Fruit fly (Drosophila melanogaster): ENCODE results near the gene C3G.
A peak's percentile ranks its signal among the peaks of the same experiment; 100 is the strongest.

C3G gene

DNA sequence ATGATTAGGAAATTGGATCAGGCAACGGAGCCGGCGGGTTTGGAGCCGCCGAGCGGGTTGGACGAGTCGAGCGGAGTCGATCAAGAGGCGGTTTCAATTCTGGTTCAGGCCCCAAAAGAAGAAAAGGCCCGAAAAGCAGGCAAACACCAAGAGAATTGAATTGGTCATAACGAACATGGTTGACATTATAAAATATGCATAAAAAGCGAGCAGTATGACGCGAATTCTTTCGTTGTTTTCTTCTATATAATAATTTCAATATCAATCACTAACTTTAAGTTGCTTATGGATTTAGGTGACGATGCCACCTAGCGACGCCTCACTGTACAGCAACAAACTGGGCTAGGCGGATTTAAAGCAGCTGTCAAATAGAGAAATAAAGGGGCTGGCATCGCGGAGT is 10.5 kb downstream of the C3G start:
- TF ChIP-seq CG32532 (GFP tag; IDR thresholded peaks at IDR 0.05) (peak; percentile 48; the same call in 1 of the 2 replicates), Med (GFP tag) (peak; percentile 62), lov (optimal IDR thresholded peaks at IDR 0.05) (no peak), lov (GFP tag; IDR thresholded peaks at IDR 0.05) (no peak), row (GFP tag; IDR thresholded peaks at IDR 0.05) (peak; percentile 4; the same call in 1 of the 3 replicates), CG9932 (GFP tag; IDR thresholded peaks at IDR 0.05) (peak; percentile 43), hkb (optimal IDR thresholded peaks at IDR 0.05) (no peak), hkb (GFP tag; IDR thresholded peaks at IDR 0.05) (0 out of 2 replicates have a peak, but pooled peaks have one; percentile 24), B-H1 (GFP tag; IDR thresholded peaks at IDR 0.05) (peak; percentile 25; the same call in 1 of the 3 replicates), nau (GFP tag; optimal IDR thresholded peaks at IDR 0.05) (no peak), CG3838 (GFP tag; optimal IDR thresholded peaks at IDR 0.05) (no peak), CG14014 (GFP tag; IDR thresholded peaks at IDR 0.05) (0 out of 2 replicates have a peak, but pooled peaks have one; percentile 20), Drgx (GFP tag; IDR thresholded peaks at IDR 0.05) (peak; percentile 27), ase (GFP tag; IDR thresholded peaks at IDR 0.05) (0 out of 3 replicates have a peak, but pooled peaks have one; percentile 16), pros (GFP tag; optimal IDR thresholded peaks at IDR 0.05) (no peak), Ptx1 (GFP tag; IDR thresholded peaks at IDR 0.05) (peak; percentile 53), CG11456 (GFP tag; IDR thresholded peaks at IDR 0.05) (no peak), CG10366 (GFP tag; IDR thresholded peaks at IDR 0.05) (peak; percentile 31; the same call in 1 of the 2 replicates), lmd (GFP tag; IDR thresholded peaks at IDR 0.05) (peak; percentile 33; the same call in 1 of the 2 replicates), grau (tag; optimal IDR thresholded peaks at IDR 0.05) (peak; percentile 76), CG14441 (GFP tag; IDR thresholded peaks at IDR 0.05) (peak; percentile 22; the same call in 1 of the 2 replicates), pan (optimal IDR thresholded peaks at IDR 0.05) (no peak), pan (GFP tag; optimal IDR thresholded peaks at IDR 0.05 in 1 of 2, IDR thresholded peaks at IDR 0.05 in 1 of 2) (peak in 1 of 2 experiments; percentile 28), Gug (GFP tag; IDR thresholded peaks at IDR 0.05) (peak; percentile 7; the same call in 1 of the 4 replicates), CG5953 (GFP tag; IDR thresholded peaks at IDR 0.05) (0 out of 2 replicates have a peak, but pooled peaks have one; percentile 4), Deaf1 (tag; optimal IDR thresholded peaks at IDR 0.05) (no peak), dan (GFP tag; IDR thresholded peaks at IDR 0.05) (no peak), slbo (GFP tag; IDR thresholded peaks at IDR 0.05) (peak; percentile 54), H15 (GFP tag; IDR thresholded peaks at IDR 0.05) (0 out of 3 replicates have a peak, but pooled peaks have one; percentile 6), Aef1 (GFP tag; IDR thresholded peaks at IDR 0.05) (0 out of 3 replicates have a peak, but pooled peaks have one; percentile 9), vvl (GFP tag; IDR thresholded peaks at IDR 0.05) (peak; percentile 27; the same call in 1 of the 2 replicates), sisA (GFP tag; IDR thresholded peaks at IDR 0.05) (peak; percentile 58), H2.0 (GFP tag; IDR thresholded peaks at IDR 0.05) (peak; percentile 22; the same call in 1 of the 2 replicates), nmo (GFP tag; optimal IDR thresholded peaks at IDR 0.05) (no peak), Rfx (GFP tag; IDR thresholded peaks at IDR 0.05) (peak; percentile 68), ranshi (GFP tag; IDR thresholded peaks at IDR 0.05) (0 out of 2 replicates have a peak, but pooled peaks have one; percentile 9), prd (optimal IDR thresholded peaks at IDR 0.05) (no peak), prd (GFP tag; IDR thresholded peaks at IDR 0.05) (peak; percentile 35; the same call in 2 of the 3 replicates)

DNA sequence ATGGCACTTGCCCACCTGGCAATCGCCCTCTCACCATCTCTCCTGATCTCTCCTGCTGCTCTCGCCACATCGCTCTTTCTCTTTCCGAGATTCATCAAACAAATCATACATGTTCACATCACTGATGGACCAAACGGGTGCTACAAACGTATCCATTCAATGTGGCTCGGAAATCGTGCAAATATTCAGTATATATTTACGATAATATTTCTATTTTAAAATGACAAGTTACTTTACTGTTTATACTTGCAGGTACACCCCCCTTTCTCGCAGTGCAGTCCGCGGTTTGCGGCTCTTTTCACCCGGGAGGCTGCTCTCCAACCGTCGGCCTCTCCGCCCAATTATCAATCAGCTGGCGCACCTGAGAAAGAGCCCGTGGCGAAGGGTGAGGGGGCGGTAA is 11.9 kb downstream of the C3G start:
- TF ChIP-seq pan (optimal IDR thresholded peaks at IDR 0.05), result no peak
- no peak for TF ChIP-seq pan (GFP tag; optimal IDR thresholded peaks at IDR 0.05 in 1 of 2, IDR thresholded peaks at IDR 0.05 in 1 of 2)
- no peak for TF ChIP-seq Sox100B (GFP tag; optimal IDR thresholded peaks at IDR 0.05)
- no peak for TF ChIP-seq jing (GFP tag; optimal IDR thresholded peaks at IDR 0.05)
- no peak for TF ChIP-seq CG11504 (tag; optimal IDR thresholded peaks at IDR 0.05)
- TF ChIP-seq fu2 (GFP tag; optimal IDR thresholded peaks at IDR 0.05), result no peak
- no peak for TF ChIP-seq zen2 (GFP tag; IDR thresholded peaks at IDR 0.05; ENCODE audit: partially characterized antibody)
- TF ChIP-seq Nf-YB (GFP tag; optimal IDR thresholded peaks at IDR 0.05), result no peak
- no peak for TF ChIP-seq Atf-2 (GFP tag; optimal IDR thresholded peaks at IDR 0.05)
- no peak for TF ChIP-seq her (GFP tag; optimal IDR thresholded peaks at IDR 0.05)
- no peak for TF ChIP-seq ftz-f1 (GFP tag; optimal IDR thresholded peaks at IDR 0.05)
- TF ChIP-seq Jarid2 (GFP tag; optimal IDR thresholded peaks at IDR 0.05), result no peak
- peak; percentile 56 for TF ChIP-seq dysf (GFP tag; IDR thresholded peaks at IDR 0.05)
- no peak for TF ChIP-seq sima (GFP tag; optimal IDR thresholded peaks at IDR 0.05)
- no peak for TF ChIP-seq CG12769 (tag; optimal IDR thresholded peaks at IDR 0.05)
- TF ChIP-seq Med (GFP tag), result peak; percentile 65
- TF ChIP-seq NFAT (GFP tag; IDR thresholded peaks at IDR 0.05), result no peak
- TF ChIP-seq eve (GFP tag; optimal IDR thresholded peaks at IDR 0.05), result no peak
- TF ChIP-seq CG10274 (GFP tag; optimal IDR thresholded peaks at IDR 0.05), result no peak

Measured in whole organism, embryonic.